Worm (Caenorhabditis elegans): Measurements from ENCODE around the gene srbc-65.

ce11 chrV:16522242-16522641, 28.5 kb upstream of the srbc-65 start, which contains the start of gene srw-34:
- TF ChIP-seq dao-5 (tag; optimal IDR thresholded peaks at IDR 0.05) (no peak), W03F9.2 (tag; optimal IDR thresholded peaks at IDR 0.05) (no peak)
